Fruit fly (Drosophila melanogaster) whole organism, adult: ENCODE data around the gene RasGAP1.

Experiments
- CG11617 ChIP-seq: fragments of 200-800 bp; sonication (Bioruptor generic); optimal IDR thresholded peaks from 2 replicates; lab custom pipeline; 2017; ENCODE audit warnings: mild to moderate bottlenecking, missing biosample characterization, missing genetic modification reagents, missing genetic modification characterization
- CG7101 ChIP-seq: fragments of 200-800 bp; sonication (Bioruptor generic); optimal IDR thresholded peaks from 2 replicates; lab custom pipeline; 2018; ENCODE audit warnings: missing biosample characterization, mild to moderate bottlenecking, missing genetic modification characterization, moderate library complexity
- Clk ChIP-seq: fragments of 200-800 bp; sonication (Bioruptor generic); optimal IDR thresholded peaks from 2 replicates; lab custom pipeline; 2017; ENCODE audit warnings: missing biosample characterization, missing genetic modification characterization
- bab1 ChIP-seq: fragments of 200-800 bp; sonication (Bioruptor generic); optimal IDR thresholded peaks from 3 replicates; lab custom pipeline; 2019; ENCODE audit warnings: missing biosample characterization, mild to moderate bottlenecking, missing genetic modification characterization, moderate library complexity
- cnc ChIP-seq, 2 experiments: fragments of >200 bp; optimal IDR thresholded peaks; 2 replicates each; lab custom pipeline; 2017
- kay ChIP-seq: fragments of 200-800 bp; sonication (Bioruptor generic); peaks from one replicate; lab custom pipeline; 2016; ENCODE audit warnings: missing biosample characterization, missing genetic modification characterization, borderline replicate concordance
- pad ChIP-seq: fragments of 200-800 bp; sonication (Bioruptor generic); optimal IDR thresholded peaks from 3 replicates; lab custom pipeline; 2017; ENCODE audit warnings: missing biosample characterization, missing genetic modification characterization, mild to moderate bottlenecking, moderate library complexity, missing genetic modification reagents

DNA sequence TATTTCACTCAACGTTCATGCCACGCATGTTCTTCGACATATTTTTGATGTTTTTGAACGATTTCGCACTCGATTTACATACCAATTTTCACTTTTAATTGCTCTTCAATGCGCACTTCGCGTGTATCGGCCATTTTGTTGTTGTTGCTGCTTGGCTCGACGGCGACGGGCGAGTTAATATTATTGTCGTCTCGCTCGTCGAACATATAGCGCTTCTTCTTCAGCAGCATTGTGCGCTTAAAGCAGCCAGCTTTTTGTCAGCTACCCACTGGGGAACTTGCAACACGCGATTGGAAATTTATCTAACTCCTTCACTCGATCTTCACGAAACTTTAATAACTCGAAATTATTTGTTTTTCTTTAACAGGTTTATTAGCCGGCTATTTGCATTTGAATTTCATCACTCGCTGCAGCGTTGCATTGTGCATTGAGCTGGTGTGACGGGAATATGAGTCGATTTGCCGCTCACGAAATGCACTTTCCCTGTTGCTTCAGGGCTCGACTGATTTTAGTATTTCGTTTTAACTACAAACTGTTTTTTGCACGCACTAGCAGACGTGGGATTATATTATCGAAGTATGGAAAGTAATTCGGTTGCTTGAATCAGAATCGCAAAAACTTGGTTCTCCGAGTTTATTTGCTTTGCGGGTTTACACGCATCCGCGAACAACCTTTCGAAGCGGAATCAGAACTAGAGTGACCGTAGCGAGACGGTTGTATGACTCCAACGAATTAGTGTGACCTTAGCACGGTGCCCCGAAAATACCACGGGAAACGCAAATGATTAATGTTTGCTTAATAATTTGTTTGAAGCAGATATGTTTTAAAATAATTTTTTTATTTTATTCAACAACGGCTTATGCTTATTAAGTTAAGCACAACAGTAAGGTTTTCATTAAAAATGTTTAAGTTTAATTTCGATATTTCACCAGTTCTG, at the start of gene RasGAP1:
- TF ChIP-seq CG7101 (tag; lab: Kevin White, UChicago), result no peak
- TF ChIP-seq cnc (optimal IDR thresholded peaks at IDR 0.05; lab: Kevin White, UChicago), result no peak
- peak; percentile 43 for TF ChIP-seq bab1 (GFP tag; lab: Kevin White, UChicago)
- TF ChIP-seq pad (GFP tag; lab: Kevin White, UChicago), result peak; percentile 39
- no peak for TF ChIP-seq Clk
- TF ChIP-seq kay, result peak; percentile 80
- peak; percentile 19 for TF ChIP-seq CG11617
